Worm (Caenorhabditis elegans) whole organism, late embryonic: Measurements from ENCODE around the gene EGAP9.4.
A peak's percentile ranks its signal among the peaks of the same experiment; 100 is the strongest.

Experiments
- C08G9.2 ChIP-seq: sonication (generic microtip); optimal IDR thresholded peaks from 2 replicates; lab custom pipeline; 2016; ENCODE audit warnings: mild to moderate bottlenecking, missing genetic modification characterization, moderate library complexity, missing compliant biosample characterization
- C38D4.7 ChIP-seq: fragments of 200-800 bp; sonication (Bioruptor generic); optimal IDR thresholded peaks from 2 replicates; lab custom pipeline; 2018; ENCODE audit warnings: mild to moderate bottlenecking, missing genetic modification characterization, moderate library complexity, missing compliant biosample characterization
- F13H6.1 ChIP-seq: sonication (generic microtip); optimal IDR thresholded peaks from 2 replicates; lab custom pipeline; 2016; ENCODE audit warnings: missing genetic modification characterization, missing compliant biosample characterization
- Y22D7AL.16 ChIP-seq: sonication (generic microtip); optimal IDR thresholded peaks from 2 replicates; lab custom pipeline; 2016; ENCODE audit warnings: missing genetic modification characterization, missing compliant biosample characterization
- ahr-1 ChIP-seq: sonication (generic microtip); optimal IDR thresholded peaks from 2 replicates; lab custom pipeline; 2016; ENCODE audit warnings: missing genetic modification characterization, missing compliant biosample characterization
- ceh-18 ChIP-seq: sonication (generic microtip); optimal IDR thresholded peaks from 2 replicates; lab custom pipeline; 2016; ENCODE audit warnings: missing genetic modification characterization, missing compliant biosample characterization
- ceh-19 ChIP-seq: fragments of 200-800 bp; sonication (Bioruptor generic); optimal IDR thresholded peaks from 2 replicates; lab custom pipeline; 2018; ENCODE audit warnings: mild to moderate bottlenecking, missing genetic modification characterization, missing compliant biosample characterization
- ceh-2 ChIP-seq: sonication (generic microtip); optimal IDR thresholded peaks from 2 replicates; lab custom pipeline; 2016; ENCODE audit warnings: missing genotype, missing genetic modification characterization, missing compliant biosample characterization
- ceh-22 ChIP-seq: sonication (generic microtip); optimal IDR thresholded peaks from 2 replicates; lab custom pipeline; 2017; ENCODE audit warnings: missing biosample characterization, missing genetic modification characterization
- ceh-31 ChIP-seq: sonication (generic microtip); optimal IDR thresholded peaks from 2 replicates; lab custom pipeline; 2016; ENCODE audit warnings: missing genetic modification characterization, missing compliant biosample characterization
- ceh-34 ChIP-seq: sonication (generic microtip); optimal IDR thresholded peaks from 2 replicates; lab custom pipeline; 2016; ENCODE audit warnings: mild to moderate bottlenecking, missing genetic modification characterization, missing compliant biosample characterization
- ceh-45 ChIP-seq: fragments of 200-800 bp; sonication (Bioruptor generic); IDR thresholded peaks from 2 replicates; pipeline ENCODE4 v1.3.6; 2022; ENCODE audit warnings: missing genetic modification reagents, missing genetic modification characterization, missing compliant biosample characterization
- ceh-48 ChIP-seq: sonication (generic microtip); optimal IDR thresholded peaks from 2 replicates; lab custom pipeline; 2016; ENCODE audit warnings: missing genetic modification characterization, inconsistent platforms, missing compliant biosample characterization
- ceh-6 ChIP-seq: fragments of 200-800 bp; sonication (Bioruptor generic); optimal IDR thresholded peaks from 2 replicates; lab custom pipeline; 2018; ENCODE audit warnings: mild to moderate bottlenecking, missing genetic modification characterization, missing compliant biosample characterization
- ceh-9 ChIP-seq: sonication (generic microtip); optimal IDR thresholded peaks from 2 replicates; lab custom pipeline; 2016; ENCODE audit warnings: mild to moderate bottlenecking, missing genetic modification characterization, inconsistent platforms, missing compliant biosample characterization
- che-1 ChIP-seq: sonication (generic microtip); optimal IDR thresholded peaks from 2 replicates; lab custom pipeline; 2016; ENCODE audit warnings: mild to moderate bottlenecking, missing genetic modification characterization, missing compliant biosample characterization
- elt-2 ChIP-seq: sonication (generic microtip); optimal IDR thresholded peaks from 2 replicates; lab custom pipeline; 2016; ENCODE audit warnings: missing genetic modification reagents, missing genetic modification characterization, missing compliant biosample characterization
- elt-4 ChIP-seq: sonication (generic microtip); optimal IDR thresholded peaks from 2 replicates; lab custom pipeline; 2016; ENCODE audit warnings: missing genetic modification characterization, missing compliant biosample characterization
- ets-4 ChIP-seq: sonication (generic microtip); optimal IDR thresholded peaks from 2 replicates; lab custom pipeline; 2016; ENCODE audit warnings: missing genetic modification characterization, missing compliant biosample characterization
- fax-1 ChIP-seq: sonication (generic microtip); optimal IDR thresholded peaks from 2 replicates; lab custom pipeline; 2016; ENCODE audit warnings: missing genotype, missing genetic modification characterization, missing compliant biosample characterization
- gmeb-2 ChIP-seq: sonication (generic microtip); optimal IDR thresholded peaks from 2 replicates; lab custom pipeline; 2016; ENCODE audit warnings: missing genetic modification characterization, inconsistent platforms, missing compliant biosample characterization
- hlh-13 ChIP-seq: fragments of 200-800 bp; sonication (Bioruptor generic); optimal IDR thresholded peaks from 2 replicates; lab custom pipeline; 2018; ENCODE audit warnings: mild to moderate bottlenecking, missing genetic modification characterization, missing compliant biosample characterization
- hlh-15 ChIP-seq: sonication (generic microtip); optimal IDR thresholded peaks from 2 replicates; lab custom pipeline; 2016; ENCODE audit warnings: missing genetic modification characterization, missing compliant biosample characterization
- hlh-30 ChIP-seq: sonication (generic microtip); optimal IDR thresholded peaks from 2 replicates; lab custom pipeline; 2017; ENCODE audit warnings: antibody characterized with exemption, missing genetic modification characterization, missing compliant biosample characterization; ENCODE audit not compliant: insufficient read depth
- hlh-6 ChIP-seq: sonication (generic microtip); optimal IDR thresholded peaks from 2 replicates; lab custom pipeline; 2016; ENCODE audit warnings: missing genotype, missing genetic modification characterization, missing compliant biosample characterization
- hlh-8 ChIP-seq: sonication (generic microtip); optimal IDR thresholded peaks from 2 replicates; lab custom pipeline; 2016; ENCODE audit warnings: missing genotype, missing genetic modification characterization, missing compliant biosample characterization
- lim-6 ChIP-seq: sonication (generic microtip); optimal IDR thresholded peaks from 2 replicates; lab custom pipeline; 2016; ENCODE audit warnings: missing genetic modification characterization, missing compliant biosample characterization
- lin-11 ChIP-seq: fragments of 200-800 bp; sonication (Bioruptor generic); optimal IDR thresholded peaks from 2 replicates; lab custom pipeline; 2018; ENCODE audit warnings: mild to moderate bottlenecking, missing genetic modification characterization, missing compliant biosample characterization
- madf-2 ChIP-seq: sonication (generic microtip); optimal IDR thresholded peaks from 2 replicates; lab custom pipeline; 2017; ENCODE audit warnings: missing genetic modification characterization, missing compliant biosample characterization
- nhr-11 ChIP-seq: fragments of 150-350 bp; optimal IDR thresholded peaks from 2 replicates; lab custom pipeline; 2014; ENCODE audit warnings: missing biosample characterization, missing genetic modification characterization
- npax-4 ChIP-seq: sonication (generic microtip); optimal IDR thresholded peaks from 2 replicates; lab custom pipeline; 2016; ENCODE audit warnings: missing genetic modification characterization, missing compliant biosample characterization
- odd-2 ChIP-seq: sonication (generic microtip); optimal IDR thresholded peaks from 2 replicates; lab custom pipeline; 2017; ENCODE audit warnings: antibody characterized with exemption, mild to moderate bottlenecking, missing genetic modification characterization, missing compliant biosample characterization
- pha-4 ChIP-seq: fragments of 150-350 bp; optimal IDR thresholded peaks from 2 replicates; lab custom pipeline; 2018; ENCODE audit warnings: missing biosample characterization, missing genetic modification reagents, missing genetic modification characterization
- pqm-1 ChIP-seq: sonication (generic microtip); optimal IDR thresholded peaks from 2 replicates; lab custom pipeline; 2016; ENCODE audit warnings: missing genetic modification characterization, missing compliant biosample characterization
- ref-2 ChIP-seq: sonication (generic microtip); optimal IDR thresholded peaks from 2 replicates; lab custom pipeline; 2016; ENCODE audit warnings: missing genetic modification characterization, missing compliant biosample characterization
- rnt-1 ChIP-seq: sonication (generic microtip); optimal IDR thresholded peaks from 2 replicates; lab custom pipeline; 2016; ENCODE audit warnings: missing genetic modification characterization, missing compliant biosample characterization
- sdc-2 ChIP-seq: sonication (generic microtip); optimal IDR thresholded peaks from 2 replicates; lab custom pipeline; 2016; ENCODE audit warnings: missing genotype, missing genetic modification characterization, missing compliant biosample characterization
- sox-4 ChIP-seq: sonication (generic microtip); optimal IDR thresholded peaks from 2 replicates; lab custom pipeline; 2017; ENCODE audit warnings: mild to moderate bottlenecking, missing genetic modification characterization, inconsistent platforms, missing compliant biosample characterization
- tbx-2 ChIP-seq: sonication (generic microtip); optimal IDR thresholded peaks from 2 replicates; lab custom pipeline; 2016; ENCODE audit warnings: missing genetic modification characterization, missing compliant biosample characterization
- tbx-7 ChIP-seq: sonication (generic microtip); optimal IDR thresholded peaks from 2 replicates; lab custom pipeline; 2016; ENCODE audit warnings: missing genotype, missing genetic modification characterization, missing compliant biosample characterization
- unc-42 ChIP-seq: sonication (generic microtip); optimal IDR thresholded peaks from 2 replicates; lab custom pipeline; 2016; ENCODE audit warnings: missing genotype, missing genetic modification characterization, missing compliant biosample characterization
- unc-55 ChIP-seq: sonication (generic microtip); optimal IDR thresholded peaks from 2 replicates; lab custom pipeline; 2017; ENCODE audit warnings: missing biosample characterization, missing genetic modification reagents, missing genetic modification characterization
- unc-86 ChIP-seq: sonication (generic microtip); optimal IDR thresholded peaks from 2 replicates; lab custom pipeline; 2016; ENCODE audit warnings: missing genetic modification characterization, missing compliant biosample characterization
- ztf-16 ChIP-seq: sonication (generic microtip); optimal IDR thresholded peaks from 2 replicates; lab custom pipeline; 2017; ENCODE audit warnings: missing genetic modification characterization, missing compliant biosample characterization

Gene EGAP9.4

DNA sequence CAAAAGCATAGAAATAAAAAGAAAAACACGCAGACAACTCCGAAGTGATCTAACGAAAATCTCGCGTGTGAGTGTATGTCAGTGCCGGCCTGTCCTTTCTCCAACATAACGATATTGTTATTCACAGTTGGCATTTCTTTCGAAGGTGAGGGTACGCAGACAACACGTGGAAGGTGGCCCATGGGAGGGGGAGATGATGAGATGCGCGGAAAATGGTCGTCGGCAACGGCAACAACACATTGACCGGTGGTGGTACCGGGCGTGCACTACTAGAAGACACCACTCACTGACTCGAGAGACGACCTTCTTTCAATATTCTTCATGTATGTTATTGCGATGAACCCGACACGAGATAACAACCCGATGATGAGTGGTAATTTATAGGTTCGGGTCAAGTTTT is 31.7 kb upstream of the EGAP9.4 start:
- peak; percentile 41 for TF ChIP-seq tbx-2
- TF ChIP-seq rnt-1 (tag; lab: Kevin White, UChicago) = no peak
- no peak for TF ChIP-seq ceh-48 (tag; lab: Kevin White, UChicago)
- peak; percentile 61 for TF ChIP-seq ref-2 (tag; lab: Kevin White, UChicago)

DNA sequence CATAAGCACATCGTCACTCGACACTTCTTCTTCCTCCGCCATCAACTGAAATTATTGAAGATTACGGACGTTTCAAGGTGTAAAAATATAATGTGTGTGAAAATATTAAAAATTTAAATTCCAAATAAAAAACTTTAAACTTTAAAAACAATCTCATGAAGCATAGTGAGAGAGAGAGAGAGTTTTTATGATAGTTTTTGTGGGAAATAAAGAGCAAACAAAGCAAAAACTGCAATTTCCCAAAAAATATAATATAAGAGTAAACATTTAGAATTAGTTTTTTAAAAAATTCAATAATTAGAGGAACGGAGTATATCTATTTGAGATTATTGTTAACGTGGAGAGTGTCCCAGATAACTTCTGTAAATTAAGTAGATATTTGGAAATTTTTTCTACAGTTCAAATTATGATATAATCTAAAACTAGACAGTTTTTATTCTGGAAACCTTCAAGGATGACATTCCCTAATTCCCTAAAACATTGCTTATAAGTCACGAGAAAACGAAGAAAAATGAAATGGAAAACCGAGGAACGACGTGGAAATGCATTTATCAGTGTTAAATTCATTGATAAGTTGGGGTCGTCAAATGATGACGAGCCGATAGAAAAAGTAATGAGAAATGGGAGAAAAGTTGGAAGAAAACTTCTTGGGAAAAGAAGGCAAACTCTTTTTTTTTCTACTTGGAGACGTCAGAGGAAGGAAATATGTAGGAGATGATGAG is 30.1 kb upstream of the EGAP9.4 start, which contains the start of gene dre-1:
Gene dre-1, minus strand, starts transcription at position 51 of the 722 bp plus-strand sequence.
- TF ChIP-seq lin-11 (no peak), unc-86 (tag; lab: Kevin White, UChicago) (no peak), elt-2 (tag; lab: Kevin White, UChicago) (no peak), che-1 (tag; lab: Kevin White, UChicago) (no peak), npax-4 (tag; lab: Kevin White, UChicago) (no peak), fax-1 (tag; lab: Kevin White, UChicago) (no peak), Y22D7AL.16 (no peak), unc-42 (tag; lab: Kevin White, UChicago) (no peak), unc-55 (GFP tag; lab: Kevin White, UChicago) (no peak), ceh-6 (GFP tag; lab: Kevin White, UChicago) (no peak), ceh-2 (tag; lab: Kevin White, UChicago) (no peak), ceh-34 (tag; lab: Kevin White, UChicago) (no peak), ceh-9 (tag; lab: Kevin White, UChicago) (no peak), ceh-18 (tag; lab: Kevin White, UChicago) (no peak), ets-4 (tag; lab: Kevin White, UChicago) (no peak), F13H6.1 (tag; lab: Kevin White, UChicago) (no peak), sox-4 (tag; lab: Kevin White, UChicago) (no peak), hlh-8 (tag; lab: Kevin White, UChicago) (no peak), lim-6 (tag; lab: Kevin White, UChicago) (no peak), nhr-11 (no peak)

DNA sequence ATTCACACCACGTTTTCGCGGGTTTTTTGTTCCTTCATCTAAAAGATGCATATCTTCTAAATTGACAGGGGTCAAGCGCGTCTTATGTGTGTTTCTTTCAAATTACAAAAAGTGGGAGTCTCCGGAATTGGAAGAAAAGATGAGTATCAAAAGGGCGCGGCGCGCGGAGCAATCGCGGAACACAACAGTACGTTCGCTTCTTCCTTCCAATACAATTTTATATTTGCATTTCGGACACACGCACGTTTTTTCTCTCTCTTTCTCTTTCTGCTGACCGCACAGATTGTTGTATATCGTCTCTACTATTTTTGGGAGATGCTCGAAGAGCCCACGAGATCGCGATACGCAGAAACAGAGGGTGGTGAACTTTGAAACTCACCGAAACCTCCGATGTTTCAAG is 28.4 kb upstream of the EGAP9.4 start:
- TF ChIP-seq pqm-1 (tag; lab: Kevin White, UChicago) (no peak), unc-86 (tag; lab: Kevin White, UChicago) (no peak), ceh-2 (tag; lab: Kevin White, UChicago) (no peak), ceh-18 (tag; lab: Kevin White, UChicago) (no peak), ztf-16 (no peak), ceh-22 (no peak), ref-2 (tag; lab: Kevin White, UChicago) (no peak), lin-11 (no peak), C08G9.2 (tag; lab: Kevin White, UChicago) (no peak), madf-2 (tag; lab: Kevin White, UChicago) (no peak), ceh-34 (tag; lab: Kevin White, UChicago) (no peak), sdc-2 (tag; lab: Kevin White, UChicago) (no peak), hlh-30 (no peak), tbx-7 (tag; lab: Kevin White, UChicago) (no peak), C38D4.7 (GFP tag; lab: Kevin White, UChicago) (no peak), odd-2 (no peak), lim-6 (tag; lab: Kevin White, UChicago) (no peak), pha-4 (tag; lab: Kevin White, UChicago) (no peak), hlh-6 (no peak), fax-1 (tag; lab: Kevin White, UChicago) (no peak)
- TF ChIP-seq, all 69 proteins: peak for 0

DNA sequence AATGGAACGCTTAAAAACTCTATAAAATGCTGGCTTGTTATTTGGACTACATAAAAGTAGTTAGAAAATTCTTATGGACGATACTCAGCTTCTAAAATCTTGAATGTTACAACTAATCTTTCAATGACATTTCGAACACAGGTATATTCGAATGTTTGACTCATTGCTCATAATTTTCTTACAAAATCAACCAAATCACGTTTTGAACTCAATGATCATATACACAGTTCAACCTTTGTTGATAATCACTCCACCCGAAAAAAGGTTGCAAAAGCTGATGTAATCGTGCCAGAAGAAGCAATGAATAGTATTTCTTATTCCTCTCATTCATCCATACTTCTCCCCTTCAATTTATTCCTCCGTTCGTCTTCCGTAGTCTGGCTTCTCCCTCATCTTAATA is 27.5 kb upstream of the EGAP9.4 start, which contains the start of gene K04A8.20:
Gene K04A8.20, plus strand, starts transcription at position 301 of the 400 bp plus-strand sequence.
- TF ChIP-seq odd-2 = no peak
- no peak for TF ChIP-seq ceh-19 (GFP tag; lab: Kevin White, UChicago)
- TF ChIP-seq ahr-1 (tag; lab: Kevin White, UChicago) = no peak
- no peak for TF ChIP-seq ztf-16
- TF ChIP-seq tbx-2 = no peak
- no peak for TF ChIP-seq ceh-31 (tag; lab: Kevin White, UChicago)
- TF ChIP-seq hlh-6 = no peak
- TF ChIP-seq elt-4 (tag; lab: Kevin White, UChicago) = no peak
- TF ChIP-seq hlh-13 = no peak
- no peak for TF ChIP-seq unc-86 (tag; lab: Kevin White, UChicago)
- TF ChIP-seq unc-55 (GFP tag; lab: Kevin White, UChicago) = no peak
- no peak for TF ChIP-seq ceh-45 (GFP tag; lab: Robert Waterston, UW)
- TF ChIP-seq ceh-48 (tag; lab: Kevin White, UChicago) = no peak
- TF ChIP-seq gmeb-2 (tag; lab: Kevin White, UChicago) = no peak
- no peak for TF ChIP-seq hlh-15
- TF ChIP-seq che-1 (tag; lab: Kevin White, UChicago) = no peak
- TF ChIP-seq, all 69 proteins: peak for 0
